Fruit fly (Drosophila melanogaster) Kc167 (cell line): ENCODE data around the gene Orp8.

ENCODE experiments used
- Myc ChIP-seq: fragments of >200 bp; optimal IDR thresholded peaks from 2 replicates; lab custom pipeline; 2017; ENCODE audit warnings: missing external identifiers
- Sin3A ChIP-seq: fragments of >200 bp; optimal IDR thresholded peaks from 2 replicates; lab custom pipeline; 2018; ENCODE audit warnings: missing external identifiers
- h ChIP-seq: fragments of >200 bp; optimal IDR thresholded peaks from 3 replicates; lab custom pipeline; 2018; ENCODE audit warnings: missing external identifiers
- insv ChIP-seq: fragments of >200 bp; optimal IDR thresholded peaks from 3 replicates; lab custom pipeline; 2018; ENCODE audit warnings: missing external identifiers
- psq ChIP-seq: fragments of >200 bp; optimal IDR thresholded peaks from 2 replicates; lab custom pipeline; 2017; ENCODE audit warnings: missing external identifiers
- ttk ChIP-seq: sonication (Bioruptor generic); optimal IDR thresholded peaks from 2 replicates; lab custom pipeline; 2017; ENCODE audit warnings: missing external identifiers

DNA sequence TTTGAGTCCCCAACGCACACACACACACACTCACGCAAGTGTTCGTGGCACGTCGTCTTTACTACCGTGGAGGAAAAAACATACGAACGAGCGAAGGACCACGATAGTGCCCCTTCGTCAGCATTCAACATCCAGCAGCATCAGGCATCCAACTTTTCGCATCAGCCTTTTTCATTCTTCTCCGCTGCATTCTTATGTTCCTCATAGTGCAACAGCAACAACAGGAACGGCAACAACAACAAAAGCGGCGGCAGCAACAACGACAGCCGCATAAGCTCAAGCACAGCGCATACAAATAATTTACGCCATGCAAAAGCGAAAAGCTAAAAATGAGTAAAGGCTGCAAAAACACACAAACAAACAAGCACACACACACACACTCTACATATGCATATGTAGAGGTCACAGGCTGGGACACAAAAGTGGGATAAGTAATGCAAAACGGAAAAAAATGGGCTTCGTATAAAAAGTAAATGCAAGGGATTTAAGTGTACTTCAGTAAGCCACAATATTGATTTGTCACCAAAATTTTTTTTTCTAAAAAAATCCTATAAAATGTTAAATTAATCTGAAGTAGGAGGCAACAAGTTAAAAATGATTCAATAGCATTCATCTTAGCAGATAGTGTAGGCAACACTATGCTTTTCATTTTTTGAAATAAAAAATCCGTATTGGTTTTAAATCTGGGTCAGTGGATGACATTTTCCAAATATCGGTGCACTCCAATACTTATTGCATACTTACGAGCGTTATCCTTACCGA, 26.2 kb upstream of the Orp8 start:
- TF ChIP-seq h (no peak), Sin3A (lab: Kevin White, UChicago) (no peak), ttk (lab: Kevin White, UChicago) (no peak), Myc (lab: Kevin White, UChicago) (no peak), psq (lab: Kevin White, UChicago) (no peak), insv (lab: Kevin White, UChicago) (no peak)
